Fruit fly (Drosophila melanogaster) whole organism, wandering third instar larva: ENCODE results near the gene Ir7g.
A peak's percentile ranks its signal among the peaks of the same experiment; 100 is the strongest.

Source experiments
- Abd-B ChIP-seq: fragments of >200 bp; optimal IDR thresholded peaks from 2 replicates; lab custom pipeline; 2017; ENCODE audit warnings: missing biosample characterization, missing genetic modification characterization
- CG32264 ChIP-seq: fragments of 200-800 bp; sonication (Bioruptor generic); optimal IDR thresholded peaks from 2 replicates; lab custom pipeline; 2016; ENCODE audit warnings: missing biosample characterization, missing genetic modification characterization
- CG9705 ChIP-seq: fragments of 200-800 bp; sonication (Bioruptor generic); optimal IDR thresholded peaks from 2 replicates; lab custom pipeline; 2018; ENCODE audit warnings: missing biosample characterization, mild to moderate bottlenecking, missing genetic modification characterization
- CrebA ChIP-seq: fragments of 200-800 bp; sonication (Bioruptor generic); optimal IDR thresholded peaks from 2 replicates; lab custom pipeline; 2016; ENCODE audit warnings: missing biosample characterization, mild to moderate bottlenecking, missing genetic modification characterization, borderline replicate concordance
- Dfd ChIP-seq: fragments of >200 bp; optimal IDR thresholded peaks from 2 replicates; lab custom pipeline; 2017; ENCODE audit warnings: missing biosample characterization, missing genetic modification characterization
- Dif ChIP-seq: fragments of 200-275, 200-300 bp; sonication (Bioruptor generic); optimal IDR thresholded peaks from 2 replicates; lab custom pipeline; 2018; ENCODE audit warnings: missing biosample characterization, missing genetic modification characterization; ENCODE audit not compliant: partially characterized antibody
- GATAd ChIP-seq: sonication (Bioruptor generic); optimal IDR thresholded peaks from 2 replicates; lab custom pipeline; 2016; ENCODE audit warnings: missing biosample characterization, missing genetic modification characterization
- HLH106 ChIP-seq: fragments of 200-800 bp; optimal IDR thresholded peaks from 3 replicates; lab custom pipeline; 2019; ENCODE audit warnings: missing biosample characterization, mild to moderate bottlenecking, missing genetic modification characterization, moderate library complexity
- Hnf4 ChIP-seq: fragments of 200-800 bp; sonication (Bioruptor generic); optimal IDR thresholded peaks from 2 replicates; lab custom pipeline; 2016; ENCODE audit warnings: missing biosample characterization, mild to moderate bottlenecking, missing genetic modification characterization
- Hr78 ChIP-seq: fragments of >200 bp; optimal IDR thresholded peaks from 2 replicates; lab custom pipeline; 2017; ENCODE audit warnings: missing biosample characterization, missing genetic modification characterization
- Hr83 ChIP-seq: fragments of 200-300 bp; sonication (Bioruptor generic); optimal IDR thresholded peaks from 2 replicates; lab custom pipeline; 2016; ENCODE audit warnings: missing biosample characterization, mild to moderate bottlenecking, missing genetic modification characterization, moderate library complexity; ENCODE audit not compliant: poor library complexity, severe bottlenecking
- Jra ChIP-seq: sonication (Bioruptor generic); optimal IDR thresholded peaks from 2 replicates; lab custom pipeline; 2016; ENCODE audit warnings: missing biosample characterization, missing genetic modification characterization
- Mio ChIP-seq: sonication (Bioruptor generic); optimal IDR thresholded peaks from 2 replicates; lab custom pipeline; 2016; ENCODE audit warnings: missing biosample characterization, missing genetic modification characterization
- Myc ChIP-seq: fragments of >200 bp; optimal IDR thresholded peaks from 2 replicates; lab custom pipeline; 2017
- N ChIP-seq: fragments of >200 bp; optimal IDR thresholded peaks from 2 replicates; lab custom pipeline; 2018; ENCODE audit warnings: missing biosample characterization, missing external identifiers, missing genetic modification characterization
- OdsH ChIP-seq: fragments of 200-800 bp; sonication (Bioruptor generic); optimal IDR thresholded peaks from 2 replicates; lab custom pipeline; 2016; ENCODE audit warnings: missing biosample characterization, mild to moderate bottlenecking, missing genetic modification characterization
- Rel ChIP-seq, 2 experiments: fragments of 200-800 bp; sonication (Bioruptor generic) in 1 of 2; optimal IDR thresholded peaks; 2 replicates in 1 of 2; 3 replicates in 1 of 2; lab custom pipeline; 2016 to 2019; ENCODE audit warnings: mild to moderate bottlenecking in 2 of 2, missing biosample characterization in 2 of 2, missing genetic modification characterization in 2 of 2, moderate library complexity in 1 of 2
- Sp1 ChIP-seq: fragments of 200-800 bp; sonication (Bioruptor generic); optimal IDR thresholded peaks from 3 replicates; lab custom pipeline; 2019; ENCODE audit warnings: missing biosample characterization, mild to moderate bottlenecking, missing genetic modification characterization, moderate library complexity
- Vsx2 ChIP-seq: fragments of 200-300, 225-300 bp; sonication (Bioruptor generic); optimal IDR thresholded peaks from 2 replicates; lab custom pipeline; 2018; ENCODE audit warnings: missing biosample characterization, missing genetic modification characterization; ENCODE audit not compliant: partially characterized antibody
- br ChIP-seq: fragments of 200-800 bp; sonication (Bioruptor generic); optimal IDR thresholded peaks from 2 replicates; lab custom pipeline; 2016; ENCODE audit warnings: missing biosample characterization, missing genetic modification characterization
- brk ChIP-seq: fragments of 200-800 bp; sonication (Bioruptor generic); optimal IDR thresholded peaks from 2 replicates; lab custom pipeline; 2016; ENCODE audit warnings: missing biosample characterization, mild to moderate bottlenecking, missing genetic modification characterization
- dl ChIP-seq, 2 experiments: fragments of 175-275, 200-275 bp in 1 of 2; fragments of 200-275 bp in 1 of 2; sonication (Bioruptor generic); optimal IDR thresholded peaks; lab custom pipeline; 2018; ENCODE audit warnings: mild to moderate bottlenecking in 2 of 2, missing biosample characterization in 2 of 2, missing genetic modification characterization in 2 of 2, moderate library complexity in 2 of 2; ENCODE audit not compliant: partially characterized antibody in 2 of 2, insufficient read depth in 1 of 2
- dmrt93B ChIP-seq: fragments of 200-800 bp; sonication (Bioruptor generic); optimal IDR thresholded peaks from 2 replicates; lab custom pipeline; 2018; ENCODE audit warnings: missing biosample characterization, mild to moderate bottlenecking, missing genetic modification characterization
- dsf ChIP-seq: sonication (Bioruptor generic); optimal IDR thresholded peaks from 2 replicates; lab custom pipeline; 2016; ENCODE audit warnings: missing biosample characterization, missing genetic modification characterization, borderline replicate concordance
- ey ChIP-seq: fragments of 200-800 bp; sonication (Bioruptor generic); optimal IDR thresholded peaks from 2 replicates; lab custom pipeline; 2016; ENCODE audit warnings: missing biosample characterization, missing genetic modification characterization
- foxo ChIP-seq, 2 experiments: fragments of 200-800 bp; sonication (Bioruptor generic); optimal IDR thresholded peaks; 2 replicates in 1 of 2; 3 replicates in 1 of 2; lab custom pipeline; 2016 to 2017; ENCODE audit warnings: missing biosample characterization in 2 of 2, missing genetic modification characterization in 2 of 2
- fru ChIP-seq: fragments of 200-800 bp; sonication (Bioruptor generic); optimal IDR thresholded peaks from 3 replicates; lab custom pipeline; 2016; ENCODE audit warnings: missing biosample characterization, mild to moderate bottlenecking, missing genetic modification characterization
- h ChIP-seq: fragments of 200-800 bp; sonication (Bioruptor generic); optimal IDR thresholded peaks from 3 replicates; lab custom pipeline; 2016; ENCODE audit warnings: missing biosample characterization, mild to moderate bottlenecking, missing genetic modification characterization
- jim ChIP-seq: fragments of 175-275, 200-325 bp; sonication (Bioruptor generic); optimal IDR thresholded peaks from 2 replicates; lab custom pipeline; 2016; ENCODE audit warnings: missing biosample characterization, mild to moderate bottlenecking, missing genetic modification characterization
- lola ChIP-seq: fragments of >200 bp; optimal IDR thresholded peaks from 2 replicates; lab custom pipeline; 2017; ENCODE audit warnings: missing biosample characterization, missing genetic modification characterization
- pan ChIP-seq: fragments of >200 bp; optimal IDR thresholded peaks from 2 replicates; lab custom pipeline; 2017
- psq ChIP-seq: fragments of 200-800 bp; sonication (Bioruptor generic); optimal IDR thresholded peaks from 3 replicates; lab custom pipeline; 2017; ENCODE audit warnings: missing biosample characterization, mild to moderate bottlenecking, missing genetic modification characterization, moderate library complexity
- rgr ChIP-seq: fragments of 200-800 bp; sonication (Bioruptor generic); optimal IDR thresholded peaks from 3 replicates; lab custom pipeline; 2016; ENCODE audit warnings: missing biosample characterization, mild to moderate bottlenecking, missing genetic modification characterization
- sage ChIP-seq: fragments of 200-800 bp; sonication (Bioruptor generic); optimal IDR thresholded peaks from 2 replicates; lab custom pipeline; 2016; ENCODE audit warnings: missing biosample characterization, mild to moderate bottlenecking, missing genetic modification characterization
- sv ChIP-seq: fragments of 200-800 bp; sonication (Bioruptor generic); optimal IDR thresholded peaks from 3 replicates; lab custom pipeline; 2016; ENCODE audit warnings: missing biosample characterization, missing genetic modification characterization
- tai ChIP-seq: sonication (Bioruptor generic); optimal IDR thresholded peaks from 2 replicates; lab custom pipeline; 2016; ENCODE audit warnings: missing biosample characterization, missing genetic modification characterization
- usp ChIP-seq: fragments of >200 bp; optimal IDR thresholded peaks from 2 replicates; lab custom pipeline; 2017; ENCODE audit warnings: missing biosample characterization, missing genetic modification characterization
- woc ChIP-seq: sonication (Bioruptor generic); optimal IDR thresholded peaks from 2 replicates; lab custom pipeline; 2016; ENCODE audit warnings: missing biosample characterization, mild to moderate bottlenecking, missing genetic modification characterization

The Ir7g gene

dm6 chrX:7883926-7884325, 534 bp upstream of the Ir7g start, which contains the start of gene Ir7f:
Gene Ir7f, minus strand, starts transcription at chrX:7884026.
- TF ChIP-seq pan (lab: Kevin White, UChicago) (no peak), jim (GFP tag; lab: Kevin White, UChicago) (no peak), woc (no peak), ey (GFP tag; lab: Kevin White, UChicago) (no peak), Mio (GFP tag; lab: Kevin White, UChicago) (no peak), Dfd (GFP tag; lab: Kevin White, UChicago) (no peak), Hnf4 (GFP tag; lab: Kevin White, UChicago) (no peak), Jra (no peak), Vsx2 (no peak), HLH106 (tag; lab: Kevin White, UChicago) (no peak), sage (GFP tag; lab: Kevin White, UChicago) (no peak), Hr83 (GFP tag; lab: Kevin White, UChicago) (no peak), CG9705 (GFP tag; lab: Kevin White, UChicago) (no peak), br (no peak), Dif (no peak)

DNA sequence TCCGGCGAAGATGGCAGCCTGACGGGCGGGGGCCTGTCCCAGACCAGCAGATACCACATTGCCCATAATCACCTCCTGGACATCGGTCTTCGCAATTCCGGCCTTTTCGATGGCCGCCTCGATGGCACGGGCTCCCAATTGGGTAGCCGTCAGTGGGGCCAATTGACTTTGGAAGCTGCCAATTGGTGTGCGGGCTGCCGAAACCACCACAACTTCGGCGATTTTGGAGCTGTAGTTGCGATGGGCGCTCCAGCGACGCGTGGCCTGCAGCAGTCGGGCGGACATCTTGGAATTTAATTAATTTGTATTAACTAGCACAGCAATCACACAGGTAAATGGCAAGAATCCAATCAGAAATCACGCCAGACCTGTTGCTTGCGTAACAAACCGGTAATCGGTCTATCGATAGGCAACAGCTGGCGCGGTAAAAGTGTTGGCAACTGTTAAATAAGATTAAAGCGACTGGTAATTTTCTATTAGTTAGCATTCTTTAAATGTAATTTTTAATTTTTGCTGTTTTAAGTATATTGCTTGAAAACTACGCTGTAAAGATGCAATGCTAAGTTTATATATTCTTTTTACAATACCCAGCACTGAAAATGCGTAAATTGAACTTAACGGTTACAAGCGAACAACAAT, 4.0 kb downstream of the Ir7g start, which contains the start of gene Acat1:
Gene Acat1 (minus strand): TSS at position 400 of the 639 bp plus-strand sequence.
- TF ChIP-seq Vsx2 = no peak
- TF ChIP-seq br = peak; percentile 83
- TF ChIP-seq GATAd (GFP tag; lab: Kevin White, UChicago) = peak; percentile 52
- TF ChIP-seq N (GFP tag; lab: Kevin White, UChicago) = no peak
- TF ChIP-seq psq (GFP tag; lab: Kevin White, UChicago) = peak; percentile 80
- peak; percentile 53 for TF ChIP-seq Sp1
- peak; percentile 35 for TF ChIP-seq dmrt93B (GFP tag; lab: Kevin White, UChicago)
- no peak for TF ChIP-seq brk
- no peak for TF ChIP-seq Dfd (GFP tag; lab: Kevin White, UChicago)
- peak; percentile 69 for TF ChIP-seq HLH106 (tag; lab: Kevin White, UChicago)
- peak; percentile 58 for TF ChIP-seq dsf (GFP tag; lab: Kevin White, UChicago)
- peak; percentile 19 for TF ChIP-seq Mio (GFP tag; lab: Kevin White, UChicago)
- TF ChIP-seq Jra = peak; percentile 86
- TF ChIP-seq tai = no peak
- TF ChIP-seq Hr83 (GFP tag; lab: Kevin White, UChicago) = peak; percentile 39
- TF ChIP-seq woc = peak; percentile 58
- peak; percentile 34 for TF ChIP-seq sv (GFP tag; lab: Kevin White, UChicago)
- TF ChIP-seq OdsH = peak; percentile 81
- TF ChIP-seq Rel (GFP tag; optimal IDR thresholded peaks at IDR 0.05; lab: Kevin White, UChicago) = no peak
- no peak for TF ChIP-seq Rel (tag; optimal IDR thresholded peaks at IDR 0.05; lab: Kevin White, UChicago)
- TF ChIP-seq lola = no peak
- peak; percentile 89 for TF ChIP-seq h (GFP tag; lab: Kevin White, UChicago)
- peak in 1 of 2 experiments; percentile 90 for TF ChIP-seq foxo (GFP tag; optimal IDR thresholded peaks at IDR 0.05; lab: Kevin White, UChicago)
- no peak for TF ChIP-seq Hr78 (GFP tag; lab: Kevin White, UChicago)
- peak; percentile 83 for TF ChIP-seq ey (GFP tag; lab: Kevin White, UChicago)
- TF ChIP-seq dl (GFP tag; optimal IDR thresholded peaks at IDR 0.05; lab: Kevin White, UChicago; ENCODE audit: insufficient read depth in 1 of 2, partially characterized antibody in 2 of 2) = no peak
- no peak for TF ChIP-seq pan (lab: Kevin White, UChicago)
- no peak for TF ChIP-seq CrebA
- TF ChIP-seq Hnf4 (GFP tag; lab: Kevin White, UChicago) = peak; percentile 91
- peak; percentile 77 for TF ChIP-seq sage (GFP tag; lab: Kevin White, UChicago)
- no peak for TF ChIP-seq Dif
- peak; percentile 89 for TF ChIP-seq rgr (GFP tag; lab: Kevin White, UChicago)
- TF ChIP-seq usp (GFP tag; lab: Kevin White, UChicago) = no peak
- TF ChIP-seq CG9705 (GFP tag; lab: Kevin White, UChicago) = peak; percentile 11
- TF ChIP-seq fru (GFP tag; lab: Kevin White, UChicago) = peak; percentile 87
- TF ChIP-seq Myc (lab: Kevin White, UChicago) = no peak
- TF ChIP-seq Abd-B (GFP tag; lab: Kevin White, UChicago) = no peak
- peak; percentile 59 for TF ChIP-seq CG32264
- no peak for TF ChIP-seq jim (GFP tag; lab: Kevin White, UChicago)
